Worm (Caenorhabditis elegans): Measurements from ENCODE around the gene nhr-153.
"Not testable (repeated sequence)": the region's sequence is repeated elsewhere in the genome, so short reads cannot be mapped to it uniquely, and the experiment has no call there.

Gene nhr-153

DNA sequence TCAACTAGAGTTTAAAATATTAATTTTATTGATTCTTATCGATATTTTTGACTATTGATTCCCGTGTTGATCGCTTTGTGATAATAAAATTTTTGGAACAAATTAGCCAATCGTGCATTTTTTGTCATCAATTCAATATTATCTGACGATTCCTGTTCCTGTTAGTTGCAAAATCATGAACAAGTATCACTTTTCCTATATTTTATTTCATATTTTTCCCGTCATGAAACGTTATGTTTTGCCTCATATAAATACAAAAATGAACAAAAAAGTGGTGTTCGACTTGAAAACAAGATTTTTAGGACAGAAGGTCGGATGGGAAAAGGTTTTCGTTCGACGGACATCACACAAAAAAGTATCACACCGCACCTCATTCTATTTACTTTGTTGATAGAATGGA is 17.3 kb downstream of the nhr-153 start, which contains the start of gene C13C4.6:
C13C4.6 (plus strand) TSS at position 301 of the 400 bp plus-strand sequence.
- TF ChIP-seq tab-1 (GFP tag; IDR thresholded peaks at IDR 0.05) (no peak), T22C8.4 (GFP tag; IDR thresholded peaks at IDR 0.05) (no peak), ztf-23 (GFP tag; IDR thresholded peaks at IDR 0.05) (no peak), klf-2 (GFP tag; conservative IDR thresholded peaks at IDR 0.05) (no peak), med-1 (GFP tag; optimal IDR thresholded peaks at IDR 0.05; ENCODE audit: insufficient read depth) (no peak), cog-1 (tag; optimal IDR thresholded peaks at IDR 0.05) (no peak), ref-1 (GFP tag; conservative IDR thresholded peaks at IDR 0.05) (no peak), ztf-29 (GFP tag; IDR thresholded peaks at IDR 0.05) (no peak), flt-1 (GFP tag; IDR thresholded peaks at IDR 0.05) (no peak)

DNA sequence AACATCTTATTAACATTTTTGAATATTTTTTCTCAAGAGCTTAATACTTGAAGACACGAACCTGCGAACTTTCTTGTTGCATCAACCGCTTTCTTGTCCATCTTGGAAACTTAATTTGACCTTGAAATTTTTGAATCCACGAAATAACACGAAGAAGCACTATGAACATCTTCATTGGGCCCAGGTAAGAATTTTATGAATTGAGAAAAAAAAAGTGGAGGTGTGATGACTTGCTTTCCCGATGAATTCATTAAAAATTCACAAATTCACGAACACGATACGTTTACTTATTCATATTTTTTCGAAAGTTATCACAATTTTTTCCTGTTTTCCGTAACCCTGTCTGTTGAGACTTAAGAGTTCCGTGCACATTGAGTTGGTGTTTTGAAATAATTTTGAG is 26.7 kb downstream of the nhr-153 start, which contains the start of gene C27A7.6:
C27A7.6 (minus strand) TSS at position 101 of the 400 bp plus-strand sequence.
- TF ChIP-seq ztf-29 (GFP tag; IDR thresholded peaks at IDR 0.05); ref-1 (GFP tag; conservative IDR thresholded peaks at IDR 0.05); cog-1 (tag; optimal IDR thresholded peaks at IDR 0.05): not testable (repeated sequence)

DNA sequence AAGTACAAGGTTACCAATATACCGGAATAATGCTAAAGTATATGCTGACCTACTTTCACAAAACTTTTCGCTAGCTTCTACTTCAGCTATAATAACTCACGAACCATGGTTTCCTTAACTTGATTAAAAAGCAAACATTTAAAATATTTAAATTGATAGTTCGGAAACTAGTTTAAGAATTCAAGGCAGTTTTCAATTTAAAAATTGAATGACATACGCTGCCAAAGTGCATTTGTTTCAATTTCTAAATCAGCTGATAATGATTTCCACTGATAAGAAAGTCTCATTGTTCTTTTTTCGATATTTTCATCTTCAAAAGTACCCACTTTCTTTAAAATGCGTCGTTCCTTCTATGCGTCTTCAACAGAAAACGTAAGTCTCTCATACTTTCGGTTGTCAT is 27.1 kb downstream of the nhr-153 start, which contains the start of gene enpp-1:
enpp-1 (plus strand) TSS at position 301 of the 400 bp plus-strand sequence.
- TF ChIP-seq flt-1 (GFP tag; IDR thresholded peaks at IDR 0.05); klf-2 (GFP tag; conservative IDR thresholded peaks at IDR 0.05); tab-1 (GFP tag; IDR thresholded peaks at IDR 0.05): not testable (repeated sequence)

DNA sequence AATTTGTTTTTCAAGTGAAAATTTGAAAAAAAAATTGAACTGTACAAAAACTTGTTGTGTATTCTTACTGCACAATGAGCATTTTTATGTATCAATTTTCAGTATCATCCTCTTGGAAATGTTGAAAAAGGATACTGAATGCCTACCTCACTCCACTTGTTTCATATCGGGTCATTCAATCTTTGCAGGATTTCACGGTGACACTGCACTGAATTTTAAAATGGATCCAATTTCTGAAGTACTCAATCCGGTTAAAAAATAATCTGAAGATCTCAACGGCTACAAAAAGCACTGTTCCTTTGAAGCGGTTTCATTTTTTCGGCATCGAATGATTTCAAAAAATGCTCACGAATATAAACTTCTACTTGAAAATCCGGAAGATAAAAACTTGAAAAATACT is 33.9 kb downstream of the nhr-153 start:
- TF ChIP-seq ztf-23 (GFP tag; IDR thresholded peaks at IDR 0.05) (no peak), ref-1 (GFP tag; conservative IDR thresholded peaks at IDR 0.05) (no peak), flt-1 (GFP tag; IDR thresholded peaks at IDR 0.05) (no peak)

DNA sequence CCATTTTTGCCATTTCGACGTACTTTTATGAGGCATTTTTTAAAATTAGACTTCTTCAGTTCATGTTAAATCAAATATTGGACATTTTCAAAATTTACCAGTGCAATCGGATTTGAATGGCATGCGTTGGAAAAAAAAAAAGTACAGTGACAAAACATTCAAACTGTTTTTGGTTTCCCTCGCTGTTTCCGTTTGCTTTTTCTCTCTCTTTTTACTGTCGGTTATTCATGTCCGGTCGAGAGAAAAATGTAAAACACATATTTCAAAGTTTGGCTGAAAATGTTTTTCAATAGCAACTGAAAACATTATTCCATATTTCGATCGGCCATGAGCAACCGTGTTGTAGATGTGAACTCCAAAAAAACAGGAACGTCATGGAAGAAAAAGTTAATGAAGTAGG is 36.6 kb downstream of the nhr-153 start, which contains the start of gene C27A7.3:
C27A7.3 (plus strand) TSS at position 301 of the 400 bp plus-strand sequence.
- TF ChIP-seq tab-1 (GFP tag; IDR thresholded peaks at IDR 0.05) (no peak), flt-1 (GFP tag; IDR thresholded peaks at IDR 0.05) (no peak), med-1 (GFP tag; optimal IDR thresholded peaks at IDR 0.05; ENCODE audit: insufficient read depth) (no peak), T22C8.4 (GFP tag; IDR thresholded peaks at IDR 0.05) (no peak), ztf-23 (GFP tag; IDR thresholded peaks at IDR 0.05) (no peak), klf-2 (GFP tag; conservative IDR thresholded peaks at IDR 0.05) (no peak), cog-1 (tag; optimal IDR thresholded peaks at IDR 0.05) (no peak), ztf-29 (GFP tag; IDR thresholded peaks at IDR 0.05) (no peak), ref-1 (GFP tag; conservative IDR thresholded peaks at IDR 0.05) (no peak)

DNA sequence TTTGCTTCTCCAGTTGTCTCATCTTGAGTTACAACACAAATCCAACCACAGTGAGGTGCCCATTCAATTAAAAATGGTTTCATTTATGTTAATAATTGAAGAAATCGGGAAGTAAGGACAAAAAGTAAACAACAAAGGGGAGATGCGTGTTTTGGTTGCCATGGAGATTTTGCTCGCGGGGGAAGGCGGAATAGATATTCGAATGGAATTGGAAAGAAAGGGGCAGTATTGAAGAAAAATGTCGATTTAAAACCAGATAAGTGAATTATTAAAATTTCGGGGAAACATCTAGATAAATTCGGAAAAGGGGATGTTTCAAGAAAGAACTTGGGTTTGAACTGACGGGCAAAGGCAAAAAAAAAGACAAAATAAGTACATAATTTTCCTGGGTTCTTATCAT is 46.6 kb downstream of the nhr-153 start, which contains the start of gene che-11:
che-11 (minus strand) TSS at position 101 of the 400 bp plus-strand sequence.
- TF ChIP-seq ztf-29 (GFP tag; IDR thresholded peaks at IDR 0.05) (no peak), tab-1 (GFP tag; IDR thresholded peaks at IDR 0.05) (no peak), cog-1 (tag; optimal IDR thresholded peaks at IDR 0.05) (no peak), T22C8.4 (GFP tag; IDR thresholded peaks at IDR 0.05) (no peak), klf-2 (GFP tag; conservative IDR thresholded peaks at IDR 0.05) (no peak), med-1 (GFP tag; optimal IDR thresholded peaks at IDR 0.05; ENCODE audit: insufficient read depth) (no peak), flt-1 (GFP tag; IDR thresholded peaks at IDR 0.05) (no peak), ref-1 (GFP tag; conservative IDR thresholded peaks at IDR 0.05) (no peak), ztf-23 (GFP tag; IDR thresholded peaks at IDR 0.05) (no peak)

DNA sequence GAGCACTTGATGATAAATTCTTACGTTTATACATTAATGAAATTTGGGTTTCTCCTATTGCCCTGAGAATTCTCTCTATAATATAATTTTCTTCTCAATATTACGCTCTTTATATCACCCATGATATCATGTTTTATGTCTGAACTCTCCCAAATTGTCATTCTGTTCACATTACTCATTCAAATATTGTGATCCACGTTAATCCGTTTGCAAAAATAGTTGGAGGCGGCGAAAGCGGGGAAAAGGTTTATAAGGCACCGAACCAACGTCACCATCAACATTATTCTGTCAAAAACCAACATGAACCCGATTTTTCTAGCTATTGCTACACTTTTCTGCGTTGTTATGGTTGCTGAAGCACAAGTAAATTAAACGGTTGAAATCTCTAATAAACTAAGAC is 48.8 kb downstream of the nhr-153 start, which contains the start of gene C27A7.8:
C27A7.8 (plus strand) TSS at position 301 of the 400 bp plus-strand sequence.
- TF ChIP-seq ztf-23 (GFP tag; IDR thresholded peaks at IDR 0.05) (no peak), cog-1 (tag; optimal IDR thresholded peaks at IDR 0.05) (no peak), klf-2 (GFP tag; conservative IDR thresholded peaks at IDR 0.05) (no peak), med-1 (GFP tag; optimal IDR thresholded peaks at IDR 0.05; ENCODE audit: insufficient read depth) (no peak), T22C8.4 (GFP tag; IDR thresholded peaks at IDR 0.05) (no peak), ztf-29 (GFP tag; IDR thresholded peaks at IDR 0.05) (no peak), tab-1 (GFP tag; IDR thresholded peaks at IDR 0.05) (no peak), ref-1 (GFP tag; conservative IDR thresholded peaks at IDR 0.05) (no peak), flt-1 (GFP tag; IDR thresholded peaks at IDR 0.05) (no peak)

DNA sequence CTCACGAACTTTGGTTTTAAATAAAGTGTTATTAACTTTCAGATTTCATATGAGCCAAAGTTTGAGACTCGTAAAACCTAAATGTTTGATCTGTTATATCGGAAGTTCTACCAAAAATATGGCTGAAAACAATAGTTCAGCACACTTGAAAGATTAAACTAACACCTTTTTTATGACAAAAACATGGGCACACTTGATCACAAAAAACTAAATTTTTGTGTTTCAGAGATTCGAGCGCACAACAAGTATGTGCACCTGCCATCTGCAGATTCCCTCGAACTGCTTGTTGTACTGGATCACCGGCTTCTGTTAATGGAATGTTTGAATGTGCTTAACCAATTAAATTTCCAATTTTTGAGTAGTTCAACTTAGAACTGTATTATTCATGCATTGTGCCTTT is 49.8 kb downstream of the nhr-153 start:
- TF ChIP-seq cog-1 (tag; optimal IDR thresholded peaks at IDR 0.05) (no peak), flt-1 (GFP tag; IDR thresholded peaks at IDR 0.05) (no peak), tab-1 (GFP tag; IDR thresholded peaks at IDR 0.05) (no peak)

DNA sequence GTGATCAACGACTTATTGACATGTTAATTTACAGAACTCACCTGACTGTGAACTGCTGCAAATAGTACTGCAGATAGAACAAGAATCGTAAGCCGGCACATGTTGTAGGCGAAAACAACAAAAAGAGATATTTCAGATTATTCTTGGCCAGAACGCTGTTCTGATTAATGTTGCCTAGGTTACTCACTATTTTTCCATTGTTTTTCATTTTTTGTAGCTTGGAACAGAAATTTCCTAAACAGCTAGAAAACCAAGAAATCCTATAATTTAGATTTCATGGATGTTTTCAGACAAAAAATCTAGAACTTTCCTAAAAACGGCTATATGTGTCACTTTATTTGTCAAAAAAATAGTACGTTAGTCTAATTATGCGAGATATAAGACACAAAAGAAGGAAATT is 50.5 kb downstream of the nhr-153 start, which contains the start of gene C27A7.9:
C27A7.9 (minus strand) TSS at position 101 of the 400 bp plus-strand sequence.
- no peak for TF ChIP-seq med-1 (GFP tag; optimal IDR thresholded peaks at IDR 0.05; ENCODE audit: insufficient read depth)
- no peak for TF ChIP-seq ref-1 (GFP tag; conservative IDR thresholded peaks at IDR 0.05)
- TF ChIP-seq ztf-29 (GFP tag; IDR thresholded peaks at IDR 0.05): no peak
